Fruit fly (Drosophila melanogaster) whole organism, embryonic: ENCODE measurements around the gene CG46026.
A peak's percentile ranks its signal among the peaks of the same experiment; 100 is the strongest.

Source experiments
- C15 ChIP-seq: fragments of 200-800 bp; sonication (Bioruptor generic); IDR thresholded peaks from 3 replicates; pipeline ENCODE4 v1.3.6; 2022; ENCODE audit warnings: missing biosample characterization, missing genetic modification characterization
- CG10543 ChIP-seq: fragments of 200-800 bp; sonication (Bioruptor generic); optimal IDR thresholded peaks from 3 replicates; lab custom pipeline; 2017; ENCODE audit warnings: missing biosample characterization, mild to moderate bottlenecking, missing genetic modification characterization, moderate library complexity
- CG10979 ChIP-seq: fragments of 200-800 bp; sonication (Bioruptor generic); optimal IDR thresholded peaks from 2 replicates; lab custom pipeline; 2018; ENCODE audit warnings: missing biosample characterization, mild to moderate bottlenecking, missing genetic modification characterization, moderate library complexity
- CG11093 ChIP-seq: fragments of 200-800 bp; sonication (Bioruptor generic); IDR thresholded peaks from 3 replicates; pipeline ENCODE4 v1.3.6; 2022; ENCODE audit warnings: missing biosample characterization, missing genetic modification characterization
- CG11696 ChIP-seq: fragments of 200-800 bp; sonication (Bioruptor generic); IDR thresholded peaks from 2 replicates; pipeline ENCODE4 v1.3.6; 2022; ENCODE audit warnings: missing biosample characterization, missing genetic modification characterization
- CG12391 ChIP-seq: fragments of 200-800 bp; sonication (Bioruptor generic); optimal IDR thresholded peaks from 3 replicates; lab custom pipeline; 2018; ENCODE audit warnings: missing biosample characterization, mild to moderate bottlenecking, missing genetic modification characterization, moderate library complexity
- CG13624 ChIP-seq: fragments of 200-800 bp; sonication (Bioruptor generic); optimal IDR thresholded peaks from 2 replicates; lab custom pipeline; 2016; ENCODE audit warnings: missing biosample characterization, missing genetic modification characterization
- CG1647 ChIP-seq: fragments of 200-800 bp; sonication (Bioruptor generic); optimal IDR thresholded peaks from 3 replicates; lab custom pipeline; 2016; ENCODE audit warnings: missing biosample characterization, missing genetic modification characterization
- CG17385 ChIP-seq: fragments of 200-800 bp; sonication (Bioruptor generic); optimal IDR thresholded peaks from 3 replicates; lab custom pipeline; 2018; ENCODE audit warnings: missing biosample characterization, mild to moderate bottlenecking, missing genetic modification characterization
- CG1832 ChIP-seq: fragments of 200-800 bp; sonication (Bioruptor generic); optimal IDR thresholded peaks from 2 replicates; lab custom pipeline; 2017; ENCODE audit warnings: missing biosample characterization, mild to moderate bottlenecking, missing genetic modification characterization, inconsistent platforms
- CG2129 ChIP-seq: fragments of 200-800 bp; sonication (Bioruptor generic); IDR thresholded peaks from 2 replicates; pipeline ENCODE4 v1.3.6; 2022; ENCODE audit warnings: missing biosample characterization, missing genetic modification characterization; ENCODE audit not compliant: partially characterized antibody
- CG30403 ChIP-seq: fragments of 200-800 bp; sonication (Bioruptor generic); optimal IDR thresholded peaks from 3 replicates; lab custom pipeline; 2016; ENCODE audit warnings: missing biosample characterization, missing genetic modification characterization
- CG3065 ChIP-seq: fragments of 200-800 bp; sonication (Bioruptor generic); optimal IDR thresholded peaks from 2 replicates; lab custom pipeline; 2016; ENCODE audit warnings: missing biosample characterization, missing genetic modification characterization
- CG34422 ChIP-seq: fragments of 200-800 bp; sonication (Bioruptor generic); IDR thresholded peaks from 3 replicates; pipeline ENCODE4 v1.3.6; 2022; ENCODE audit warnings: missing biosample characterization, missing genetic modification characterization
- CG4328 ChIP-seq: fragments of 200-800 bp; sonication (Bioruptor generic); optimal IDR thresholded peaks from 3 replicates; lab custom pipeline; 2017; ENCODE audit warnings: missing biosample characterization, missing genetic modification reagents, missing genetic modification characterization
- CG4730 ChIP-seq: fragments of 200-800 bp; sonication (Bioruptor generic); IDR thresholded peaks from 2 replicates; pipeline ENCODE4 v1.3.6; 2022; ENCODE audit warnings: missing biosample characterization, missing genetic modification characterization
- CG6765 ChIP-seq: fragments of 200-800 bp; sonication (Bioruptor generic); optimal IDR thresholded peaks from 3 replicates; lab custom pipeline; 2017; ENCODE audit warnings: missing biosample characterization, mild to moderate bottlenecking, missing genetic modification characterization
- CG9437 ChIP-seq: fragments of 200-800 bp; sonication (Bioruptor generic); optimal IDR thresholded peaks from 2 replicates; lab custom pipeline; 2018; ENCODE audit warnings: missing biosample characterization, mild to moderate bottlenecking, missing genetic modification characterization
- Camta ChIP-seq: fragments of 200-800 bp; sonication (Bioruptor generic); optimal IDR thresholded peaks from 2 replicates; lab custom pipeline; 2016; ENCODE audit warnings: missing biosample characterization, missing genetic modification characterization
- E2f1 ChIP-seq: fragments of 200-800 bp; sonication (Bioruptor generic); IDR thresholded peaks from 2 replicates; pipeline ENCODE4 v1.3.6; 2022; ENCODE audit warnings: missing biosample characterization, missing genetic modification characterization
- HLH3B ChIP-seq: fragments of 200-800 bp; sonication (Bioruptor generic); IDR thresholded peaks from 2 replicates; pipeline ENCODE4 v1.3.6; 2022; ENCODE audit warnings: missing biosample characterization, missing genetic modification characterization
- MTF-1 ChIP-seq: fragments of 200-800 bp; sonication (Bioruptor generic); optimal IDR thresholded peaks from 2 replicates; lab custom pipeline; 2018; ENCODE audit warnings: missing biosample characterization, mild to moderate bottlenecking, missing genetic modification characterization, borderline replicate concordance
- Max ChIP-seq: fragments of 200-800 bp; sonication (Bioruptor generic); optimal IDR thresholded peaks from 2 replicates; lab custom pipeline; 2016; ENCODE audit warnings: missing biosample characterization, mild to moderate bottlenecking, missing genetic modification characterization
- NK7.1 ChIP-seq: fragments of 200-800 bp; sonication (Bioruptor generic); optimal IDR thresholded peaks from 3 replicates; lab custom pipeline; 2016; ENCODE audit warnings: missing biosample characterization, missing genetic modification characterization
- Scr ChIP-seq: fragments of 200-800 bp; sonication (Bioruptor generic); IDR thresholded peaks from 2 replicates; pipeline ENCODE4 v1.3.6; 2022; ENCODE audit warnings: missing biosample characterization, missing genetic modification characterization; ENCODE audit not compliant: partially characterized antibody
- Six4 ChIP-seq: fragments of 200-800 bp; sonication (Bioruptor generic); optimal IDR thresholded peaks from 2 replicates; lab custom pipeline; 2016; ENCODE audit warnings: missing biosample characterization, missing genetic modification characterization
- TFAM ChIP-seq: fragments of 200-800 bp; sonication (Bioruptor generic); optimal IDR thresholded peaks from 2 replicates; lab custom pipeline; 2017; ENCODE audit warnings: missing biosample characterization, missing genetic modification characterization, inconsistent platforms
- abd-A ChIP-seq: fragments of 200-800 bp; sonication (Bioruptor generic); optimal IDR thresholded peaks from 3 replicates; lab custom pipeline; 2019; ENCODE audit warnings: missing biosample characterization, mild to moderate bottlenecking, missing genetic modification characterization, moderate library complexity
- ac ChIP-seq: fragments of 200-800 bp; sonication (Bioruptor generic); optimal IDR thresholded peaks from 3 replicates; lab custom pipeline; 2017; ENCODE audit warnings: missing biosample characterization, mild to moderate bottlenecking, missing genetic modification characterization
- ap ChIP-seq: fragments of 200-800 bp; sonication (Bioruptor generic); IDR thresholded peaks from 2 replicates; pipeline ENCODE4 v1.3.6; 2022; ENCODE audit warnings: missing biosample characterization, missing genetic modification characterization
- bigmax ChIP-seq: fragments of 200-800 bp; sonication (Bioruptor generic); optimal IDR thresholded peaks from 2 replicates; lab custom pipeline; 2018; ENCODE audit warnings: missing biosample characterization, mild to moderate bottlenecking, missing genetic modification characterization
- cad ChIP-seq: fragments of >200 bp; optimal IDR thresholded peaks from 2 replicates; lab custom pipeline; 2017; ENCODE audit warnings: missing biosample characterization, missing genetic modification characterization
- cas ChIP-seq: fragments of 200-800 bp; sonication (Bioruptor generic); IDR thresholded peaks from 2 replicates; pipeline ENCODE4 v1.3.6; 2022; ENCODE audit warnings: missing biosample characterization, missing genetic modification characterization
- chn ChIP-seq: fragments of 200-800 bp; sonication (Bioruptor generic); optimal IDR thresholded peaks from 2 replicates; lab custom pipeline; 2016; ENCODE audit warnings: missing biosample characterization, missing genetic modification characterization
- ci ChIP-seq: fragments of 200-800 bp; sonication (Bioruptor generic); IDR thresholded peaks from 3 replicates; pipeline ENCODE4 v1.3.6; 2022; ENCODE audit warnings: missing biosample characterization, missing genetic modification characterization
- dmrt11E ChIP-seq: fragments of 200-800 bp; sonication (Bioruptor generic); optimal IDR thresholded peaks from 3 replicates; lab custom pipeline; 2018; ENCODE audit warnings: missing biosample characterization, mild to moderate bottlenecking, missing genetic modification characterization, moderate library complexity
- ems ChIP-seq: fragments of 200-800 bp; sonication (Bioruptor generic); optimal IDR thresholded peaks from 3 replicates; lab custom pipeline; 2016; ENCODE audit warnings: missing biosample characterization, missing genetic modification characterization
- ewg ChIP-seq: fragments of 200-800 bp; sonication (Bioruptor generic); optimal IDR thresholded peaks from 3 replicates; lab custom pipeline; 2017; ENCODE audit warnings: mild to moderate bottlenecking, missing biosample characterization, missing genetic modification reagents, missing genetic modification characterization
- gcm2 ChIP-seq: fragments of 200-800 bp; sonication (Bioruptor generic); optimal IDR thresholded peaks from 2 replicates; lab custom pipeline; 2016; ENCODE audit warnings: missing biosample characterization, missing genetic modification characterization
- grau ChIP-seq: fragments of 200-800 bp; optimal IDR thresholded peaks from 3 replicates; lab custom pipeline; 2019; ENCODE audit warnings: missing biosample characterization, mild to moderate bottlenecking, missing genetic modification characterization, moderate library complexity
- knrl ChIP-seq: fragments of 200-800 bp; sonication (Bioruptor generic); IDR thresholded peaks from 3 replicates; pipeline ENCODE4 v1.3.6; 2022; ENCODE audit warnings: missing biosample characterization, missing genetic modification characterization; ENCODE audit not compliant: partially characterized antibody
- nom ChIP-seq: fragments of 200-800 bp; sonication (Bioruptor generic); optimal IDR thresholded peaks from 2 replicates; lab custom pipeline; 2017; ENCODE audit warnings: missing biosample characterization, missing genetic modification characterization, mild to moderate bottlenecking, moderate library complexity, missing genetic modification reagents
- oc ChIP-seq: fragments of 200-800 bp; sonication (Bioruptor generic); optimal IDR thresholded peaks from 2 replicates; lab custom pipeline; 2018; ENCODE audit warnings: missing biosample characterization, mild to moderate bottlenecking, missing genetic modification characterization, moderate library complexity
- onecut ChIP-seq: fragments of 200-800 bp; sonication (Bioruptor generic); IDR thresholded peaks from 2 replicates; pipeline ENCODE4 v1.3.6; 2022; ENCODE audit warnings: missing biosample characterization, missing genetic modification characterization
- pum ChIP-seq: fragments of 200-800 bp; sonication (Bioruptor generic); optimal IDR thresholded peaks from 2 replicates; lab custom pipeline; 2016; ENCODE audit warnings: missing biosample characterization, missing genetic modification characterization
- slou ChIP-seq: fragments of 200-800 bp; sonication (Bioruptor generic); optimal IDR thresholded peaks from 3 replicates; lab custom pipeline; 2016; ENCODE audit warnings: missing biosample characterization, missing genetic modification characterization
- stwl ChIP-seq: fragments of 200-800 bp; sonication (Bioruptor generic); optimal IDR thresholded peaks from 3 replicates; lab custom pipeline; 2018; ENCODE audit warnings: missing biosample characterization, mild to moderate bottlenecking, missing genetic modification characterization, moderate library complexity
- tna ChIP-seq: fragments of 200-800 bp; sonication (Bioruptor generic); IDR thresholded peaks from 2 replicates; pipeline ENCODE4 v1.3.6; 2022; ENCODE audit warnings: missing biosample characterization, missing genetic modification characterization; ENCODE audit not compliant: partially characterized antibody
- vvl ChIP-seq: fragments of 200-800 bp; sonication (Bioruptor generic); IDR thresholded peaks from 2 replicates; pipeline ENCODE4 v1.3.6; 2022; ENCODE audit warnings: missing biosample characterization, missing genetic modification characterization
- yki ChIP-seq: fragments of >200 bp; optimal IDR thresholded peaks from 3 replicates; lab custom pipeline; 2018

The CG46026 gene

dm6 chr3R:6352893-6353623 lies 46.4 kb downstream of the CG46026 start (continued):
- peak; percentile 50 for TF ChIP-seq CG12391 (tag; lab: Kevin White, UChicago)
- no peak for TF ChIP-seq yki (lab: Kevin White, UChicago)
- TF ChIP-seq TFAM (GFP tag; lab: Kevin White, UChicago), result no peak
- TF ChIP-seq knrl (GFP tag; lab: Robert Waterston, UW), result no peak
- no peak for TF ChIP-seq Camta (GFP tag; lab: Kevin White, UChicago)
- no peak for TF ChIP-seq C15 (GFP tag; lab: Robert Waterston, UW)
- TF ChIP-seq CG11696, result peak; percentile 68
- TF ChIP-seq cas (GFP tag; lab: Robert Waterston, UW), result no peak
- TF ChIP-seq CG30403 (GFP tag; lab: Kevin White, UChicago), result peak; percentile 52
- TF ChIP-seq CG4328 (GFP tag; lab: Kevin White, UChicago), result no peak
- TF ChIP-seq bigmax (GFP tag; lab: Kevin White, UChicago), result no peak
- no peak for TF ChIP-seq CG10543 (GFP tag; lab: Kevin White, UChicago)
- peak; percentile 5 for TF ChIP-seq CG1647 (GFP tag; lab: Kevin White, UChicago)
- TF ChIP-seq Six4 (GFP tag; lab: Kevin White, UChicago), result no peak
- TF ChIP-seq CG4730 (GFP tag; lab: Robert Waterston, UW), result no peak
- TF ChIP-seq chn (GFP tag; lab: Kevin White, UChicago), result no peak
- TF ChIP-seq nom, result no peak
- TF ChIP-seq CG13624 (GFP tag; lab: Kevin White, UChicago), result no peak
- TF ChIP-seq NK7.1 (GFP tag; lab: Kevin White, UChicago), result no peak
- no peak for TF ChIP-seq gcm2
- TF ChIP-seq oc (tag; lab: Kevin White, UChicago), result no peak
- no peak for TF ChIP-seq Max (GFP tag; lab: Kevin White, UChicago)
- no peak for TF ChIP-seq slou (GFP tag; lab: Kevin White, UChicago)
- no peak for TF ChIP-seq CG6765 (GFP tag; lab: Kevin White, UChicago)
- peak; percentile 46 for TF ChIP-seq grau
- no peak for TF ChIP-seq pum (GFP tag; lab: Kevin White, UChicago)
- 0 out of 2 replicates have a peak, but pooled peaks have one; percentile 29 for TF ChIP-seq ap (GFP tag; lab: Robert Waterston, UW)
- no peak for TF ChIP-seq onecut (GFP tag; lab: Robert Waterston, UW)
- no peak for TF ChIP-seq CG3065 (GFP tag; lab: Kevin White, UChicago)
- TF ChIP-seq CG2129 (GFP tag; lab: Robert Waterston, UW), result no peak
- no peak for TF ChIP-seq abd-A (tag; lab: Kevin White, UChicago)
- TF ChIP-seq ewg, result peak; percentile 18
- TF ChIP-seq HLH3B, result no peak
- TF ChIP-seq ems (GFP tag; lab: Kevin White, UChicago), result no peak
- no peak for TF ChIP-seq stwl (tag; lab: Kevin White, UChicago)
- TF ChIP-seq CG17385 (GFP tag; lab: Kevin White, UChicago), result peak; percentile 7
- no peak for TF ChIP-seq CG34422
- no peak for TF ChIP-seq cad (GFP tag; lab: Kevin White, UChicago)
- no peak for TF ChIP-seq CG1832 (GFP tag; lab: Kevin White, UChicago)
- TF ChIP-seq MTF-1, result no peak
- TF ChIP-seq CG11093 (GFP tag; lab: Robert Waterston, UW), result no peak
- peak; percentile 12 for TF ChIP-seq dmrt11E (tag; lab: Kevin White, UChicago)
- TF ChIP-seq tna (GFP tag; lab: Robert Waterston, UW), result no peak; the same call in 1 of the 2 replicates
- no peak for TF ChIP-seq Scr (GFP tag; lab: Robert Waterston, UW)
- TF ChIP-seq ci (GFP tag; lab: Robert Waterston, UW), result peak; percentile 40; the same call in 2 of the 3 replicates
- peak; percentile 38 for TF ChIP-seq CG10979 (tag; lab: Kevin White, UChicago)
- peak; percentile 48 for TF ChIP-seq CG9437 (GFP tag; lab: Kevin White, UChicago)
- TF ChIP-seq ac (GFP tag; lab: Kevin White, UChicago), result no peak
- 0 out of 2 replicates have a peak, but pooled peaks have one; percentile 9 for TF ChIP-seq vvl (GFP tag; lab: Robert Waterston, UW)
- no peak for TF ChIP-seq E2f1
